Worm (Caenorhabditis elegans) whole organism, L2 larva: ENCODE results near the gene F16H6.9.

Experiments used
- C34F6.9 ChIP-seq: fragments of 150-350 bp; optimal IDR thresholded peaks from 2 replicates; lab custom pipeline; 2014; ENCODE audit warnings: missing biosample characterization, missing genetic modification characterization
- F13H6.1 ChIP-seq: sonication (generic microtip); optimal IDR thresholded peaks from 2 replicates; lab custom pipeline; 2016; ENCODE audit warnings: missing genetic modification characterization, missing compliant biosample characterization
- Y55F3AM.14 ChIP-seq: fragments of 200-800 bp; sonication (Bioruptor generic); optimal IDR thresholded peaks from 2 replicates; lab custom pipeline; 2018; ENCODE audit warnings: mild to moderate bottlenecking, missing genetic modification characterization, missing compliant biosample characterization
- ZK546.5 ChIP-seq: sonication (generic microtip); optimal IDR thresholded peaks from 2 replicates; lab custom pipeline; 2017; ENCODE audit warnings: missing biosample characterization, missing genetic modification characterization
- aly-2 ChIP-seq: fragments of 150-350 bp; optimal IDR thresholded peaks from 2 replicates; lab custom pipeline; 2014; ENCODE audit warnings: missing biosample characterization, missing genetic modification characterization
- crh-2 ChIP-seq: sonication (generic microtip); optimal IDR thresholded peaks from 2 replicates; lab custom pipeline; 2017; ENCODE audit warnings: missing biosample characterization, missing genetic modification characterization
- egl-27 ChIP-seq: sonication (generic microtip); optimal IDR thresholded peaks from 3 replicates; lab custom pipeline; 2017; ENCODE audit warnings: missing biosample characterization, missing genetic modification reagents, missing genetic modification characterization
- elt-3 ChIP-seq: sonication (generic microtip); optimal IDR thresholded peaks from 2 replicates; lab custom pipeline; 2017; ENCODE audit warnings: missing biosample characterization, missing genetic modification characterization
- fos-1 ChIP-seq: fragments of 150-350 bp; optimal IDR thresholded peaks from 2 replicates; lab custom pipeline; 2014; ENCODE audit warnings: missing biosample characterization, missing genetic modification characterization
- gmeb-1 ChIP-seq: fragments of 150-350 bp; optimal IDR thresholded peaks from 2 replicates; lab custom pipeline; 2014; ENCODE audit warnings: missing biosample characterization, missing genetic modification characterization
- mbf-1 ChIP-seq: sonication (generic microtip); optimal IDR thresholded peaks from 2 replicates; lab custom pipeline; 2017; ENCODE audit warnings: missing biosample characterization, missing genetic modification characterization
- nhr-11 ChIP-seq: fragments of 150-350 bp; optimal IDR thresholded peaks from 2 replicates; lab custom pipeline; 2014; ENCODE audit warnings: missing biosample characterization, missing genetic modification characterization
- nhr-12 ChIP-seq: fragments of 150-350 bp; optimal IDR thresholded peaks from 2 replicates; lab custom pipeline; 2014; ENCODE audit warnings: missing biosample characterization, missing genetic modification characterization
- nhr-21 ChIP-seq: fragments of 150-350 bp; optimal IDR thresholded peaks from 2 replicates; lab custom pipeline; 2014; ENCODE audit warnings: missing biosample characterization, missing genetic modification characterization
- nhr-237 ChIP-seq: fragments of 150-350 bp; optimal IDR thresholded peaks from 2 replicates; lab custom pipeline; 2014; ENCODE audit warnings: missing biosample characterization, missing genetic modification characterization
- nhr-6 ChIP-seq: fragments of 150-350 bp; optimal IDR thresholded peaks from 2 replicates; lab custom pipeline; 2014; ENCODE audit warnings: missing biosample characterization, missing genetic modification characterization
- nhr-77 ChIP-seq: fragments of 150-350 bp; optimal IDR thresholded peaks from 2 replicates; lab custom pipeline; 2014; ENCODE audit warnings: missing biosample characterization, missing genetic modification characterization
- peb-1 ChIP-seq: fragments of 150-350 bp; optimal IDR thresholded peaks from 2 replicates; lab custom pipeline; 2014; ENCODE audit warnings: missing biosample characterization, missing genetic modification characterization
- sem-4 ChIP-seq: fragments of 150-350 bp; optimal IDR thresholded peaks from 2 replicates; lab custom pipeline; 2014; ENCODE audit warnings: missing biosample characterization, missing genetic modification reagents, missing genetic modification characterization
- sma-9 ChIP-seq, 2 experiments: fragments of 150-350 bp in 1 of 2; sonication (generic microtip) in 1 of 2; optimal IDR thresholded peaks; 2 replicates each; lab custom pipeline; 2014 to 2016; ENCODE audit warnings: missing genetic modification characterization in 2 of 2, mild to moderate bottlenecking in 1 of 2, missing biosample characterization in 1 of 2, missing compliant biosample characterization in 1 of 2, missing genetic modification reagents in 1 of 2, moderate library complexity in 1 of 2
- unc-39 ChIP-seq: fragments of 150-350 bp; optimal IDR thresholded peaks from 2 replicates; lab custom pipeline; 2014; ENCODE audit warnings: missing biosample characterization, missing genetic modification characterization
- ztf-1 ChIP-seq: fragments of 200-800 bp; sonication (Bioruptor generic); conservative IDR thresholded peaks from 2 replicates; pipeline ENCODE4 v1.3.6; 2022; ENCODE audit warnings: missing genetic modification characterization, missing compliant biosample characterization
- ztf-11 ChIP-seq: sonication (generic microtip); optimal IDR thresholded peaks from 2 replicates; lab custom pipeline; 2017; ENCODE audit warnings: missing biosample characterization, missing genetic modification characterization
- ztf-4 ChIP-seq: fragments of 150-350 bp; optimal IDR thresholded peaks from 2 replicates; lab custom pipeline; 2014; ENCODE audit warnings: missing biosample characterization, missing genetic modification characterization

Gene F16H6.9

ce11 chrV:18266238-18266637, 49.4 kb downstream of the F16H6.9 start, which contains the start of gene R10E8.6:
R10E8.6 (minus strand) TSS chrV:18266391.
- TF ChIP-seq nhr-11 (tag; lab: Kevin White, UChicago), result no peak
- peak; percentile 53 for TF ChIP-seq fos-1
- TF ChIP-seq crh-2, result peak; percentile 10

ce11 chrV:18268744-18269143, 51.9 kb downstream of the F16H6.9 start, which contains the start of gene fbxa-213:
fbxa-213 (minus strand) TSS chrV:18268844.
- TF ChIP-seq nhr-237 (tag; lab: Kevin White, UChicago) (no peak), ZK546.5 (tag; lab: Kevin White, UChicago) (no peak), ztf-1 (no peak), ztf-4 (tag; lab: Kevin White, UChicago) (no peak), unc-39 (tag; lab: Kevin White, UChicago) (no peak), mbf-1 (tag; lab: Kevin White, UChicago) (no peak), egl-27 (tag; lab: Kevin White, UChicago) (no peak), F13H6.1 (tag; lab: Kevin White, UChicago) (no peak), nhr-12 (tag; lab: Kevin White, UChicago) (no peak)

- no peak for TF ChIP-seq peb-1 (tag; lab: Kevin White, UChicago)
- TF ChIP-seq crh-2, result no peak
- TF ChIP-seq aly-2 (tag; lab: Kevin White, UChicago), result no peak
- no peak for TF ChIP-seq mbf-1 (tag; lab: Kevin White, UChicago)
- TF ChIP-seq sem-4 (tag; lab: Kevin White, UChicago), result no peak
- TF ChIP-seq nhr-21, result no peak
- TF ChIP-seq ztf-1, result no peak
- no peak for TF ChIP-seq nhr-77 (tag; lab: Kevin White, UChicago)
- no peak for TF ChIP-seq gmeb-1 (tag; lab: Kevin White, UChicago)
- no peak for TF ChIP-seq ztf-11 (tag; lab: Kevin White, UChicago)
- no peak for TF ChIP-seq nhr-12 (tag; lab: Kevin White, UChicago)
- TF ChIP-seq F13H6.1 (tag; lab: Kevin White, UChicago), result no peak
- no peak for TF ChIP-seq sma-9 (GFP tag; optimal IDR thresholded peaks at IDR 0.05; lab: Kevin White, UChicago)
- TF ChIP-seq sma-9 (tag; optimal IDR thresholded peaks at IDR 0.05; lab: Kevin White, UChicago), result no peak
- TF ChIP-seq ZK546.5 (tag; lab: Kevin White, UChicago), result no peak
- no peak for TF ChIP-seq elt-3 (tag; lab: Kevin White, UChicago)
- no peak for TF ChIP-seq C34F6.9 (tag; lab: Kevin White, UChicago)
- TF ChIP-seq Y55F3AM.14, result no peak
Measured at ce11 chrV:18269885-18270284, 53.0 kb downstream of the F16H6.9 start, which contains the start of gene skr-6. skr-6 (minus strand) TSS chrV:18269985.

ce11 chrV:18270403-18270802, 53.5 kb downstream of the F16H6.9 start, which contains the start of gene Y37H2C.4:
Y37H2C.4 (plus strand) TSS chrV:18270703.
- TF ChIP-seq nhr-12 (tag; lab: Kevin White, UChicago), result no peak
- no peak for TF ChIP-seq nhr-6 (tag; lab: Kevin White, UChicago)
- no peak for TF ChIP-seq sma-9 (GFP tag; optimal IDR thresholded peaks at IDR 0.05; lab: Kevin White, UChicago)
- no peak for TF ChIP-seq sma-9 (tag; optimal IDR thresholded peaks at IDR 0.05; lab: Kevin White, UChicago)
